Fruit fly (Drosophila melanogaster): Measurements from ENCODE around the gene CG14034.

- TF ChIP-seq psq (optimal IDR thresholded peaks at IDR 0.05) (no peak), Sin3A (optimal IDR thresholded peaks at IDR 0.05) (no peak), h (optimal IDR thresholded peaks at IDR 0.05) (no peak), insv (optimal IDR thresholded peaks at IDR 0.05) (no peak), ttk (optimal IDR thresholded peaks at IDR 0.05) (no peak), Myc (optimal IDR thresholded peaks at IDR 0.05) (no peak)
Measured at dm6 chr2L:5251725-5252124, 35.4 kb upstream of the CG14034 start.

All from Kc167 (cell line).